Fruit fly (Drosophila melanogaster): ENCODE measurements around the gene RpL8.

The RpL8 gene

dm6 chr3L:2632048-2632762 is 44.9 kb downstream of the RpL8 start:
- TF ChIP-seq CG17801 (GFP tag; optimal IDR thresholded peaks at IDR 0.05; ENCODE audit: partially characterized antibody), result no peak

- TF ChIP-seq CG17801 (GFP tag; optimal IDR thresholded peaks at IDR 0.05; ENCODE audit: partially characterized antibody), result peak; percentile 14
These were observed 45.5 kb downstream of the RpL8 start for dm6 chr3L:2632763-2633100.

dm6 chr3L:2634929-2635799 is 47.9 kb downstream of the RpL8 start:
- TF ChIP-seq CG17801 (GFP tag; optimal IDR thresholded peaks at IDR 0.05; ENCODE audit: partially characterized antibody), result peak; percentile 88

dm6 chr3L:2636023-2636968 is 49.0 kb downstream of the RpL8 start:
- peak; percentile 36 for TF ChIP-seq CG17801 (GFP tag; optimal IDR thresholded peaks at IDR 0.05; ENCODE audit: partially characterized antibody)
